Worm (Caenorhabditis elegans): ENCODE data around the gene C17G1.14.

Gene C17G1.14

DNA sequence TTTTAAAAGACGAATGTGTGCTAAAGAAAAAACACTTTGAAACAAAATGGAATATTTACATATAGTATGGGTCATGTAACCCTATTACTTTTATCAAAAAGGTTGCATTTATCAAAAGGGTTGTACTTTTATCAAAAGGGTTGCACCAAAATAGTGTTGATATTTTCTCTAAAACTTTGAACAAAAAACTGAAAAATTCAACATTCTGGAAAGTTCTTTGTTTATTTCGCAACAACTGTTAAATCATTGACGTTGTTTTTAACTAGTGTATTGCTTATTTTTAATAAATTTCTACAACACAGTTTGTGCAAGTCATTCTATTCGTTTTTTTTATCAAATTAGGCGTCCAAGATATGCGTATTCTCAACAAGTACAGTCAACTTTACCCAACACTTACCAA lies at the start of gene C17G1.14, which contains the start of gene C17G1.5:
Gene C17G1.14 (plus strand): TSS at position 277 of the 400 bp plus-strand sequence.
Gene C17G1.5 (plus strand): TSS at position 266 of the 400 bp plus-strand sequence.
- TF ChIP-seq unc-39 (tag; optimal IDR thresholded peaks at IDR 0.05) (no peak), zip-8 (tag; optimal IDR thresholded peaks at IDR 0.05) (no peak), hlh-1 (tag; optimal IDR thresholded peaks at IDR 0.05) (no peak), nhr-76 (tag; optimal IDR thresholded peaks at IDR 0.05) (no peak), lsy-2 (tag; optimal IDR thresholded peaks at IDR 0.05) (no peak), ham-2 (GFP tag; optimal IDR thresholded peaks at IDR 0.05) (no peak), nhr-28 (tag; optimal IDR thresholded peaks at IDR 0.05) (no peak), ztf-11 (tag; optimal IDR thresholded peaks at IDR 0.05) (no peak), drap-1 (GFP tag; optimal IDR thresholded peaks at IDR 0.05) (no peak), mls-2 (tag; optimal IDR thresholded peaks at IDR 0.05) (no peak), sptf-1 (tag; optimal IDR thresholded peaks at IDR 0.05) (no peak), nhr-237 (tag; optimal IDR thresholded peaks at IDR 0.05) (no peak)

- TF ChIP-seq sptf-1 (tag; optimal IDR thresholded peaks at IDR 0.05) (no peak), sem-2 (GFP tag; optimal IDR thresholded peaks at IDR 0.05) (no peak), blmp-1 (tag; optimal IDR thresholded peaks at IDR 0.05) (no peak), ztf-11 (tag; optimal IDR thresholded peaks at IDR 0.05) (no peak), flh-1 (GFP tag; optimal IDR thresholded peaks at IDR 0.05) (no peak), nhr-28 (tag; optimal IDR thresholded peaks at IDR 0.05) (no peak)
Measured at ce11 chrX:9892323-9892722, 46.3 kb upstream of the C17G1.14 start, which contains the start of gene F21G4.1. Gene F21G4.1 (minus strand): TSS chrX:9892328.

DNA sequence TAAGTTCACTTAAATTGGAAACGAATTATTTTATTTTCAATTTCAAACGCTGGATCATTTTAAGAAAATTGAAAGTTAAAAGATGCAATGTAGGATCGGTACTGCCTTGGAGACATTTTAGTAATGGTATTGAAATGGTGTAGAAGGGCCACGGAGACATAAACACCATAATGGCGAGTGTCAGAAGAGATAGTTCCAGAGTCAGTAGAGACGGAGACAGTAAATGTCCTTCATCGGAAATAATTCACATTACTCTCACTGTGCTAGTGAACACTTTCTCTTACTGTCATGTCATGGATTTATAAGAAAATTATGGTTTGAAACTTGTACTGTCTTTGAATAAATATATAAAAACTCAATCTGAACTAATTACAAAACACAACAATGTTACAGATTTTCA lies 45.5 kb upstream of the C17G1.14 start:
- TF ChIP-seq blmp-1 (tag; optimal IDR thresholded peaks at IDR 0.05) (peak; percentile 76), ceh-39 (tag; optimal IDR thresholded peaks at IDR 0.05) (no peak)

- TF ChIP-seq ztf-11 (tag; optimal IDR thresholded peaks at IDR 0.05) = no peak
- TF ChIP-seq unc-62 (GFP tag; optimal IDR thresholded peaks at IDR 0.05) = no peak
- no peak for TF ChIP-seq lsy-2 (tag; optimal IDR thresholded peaks at IDR 0.05)
- no peak for TF ChIP-seq nhr-237 (tag; optimal IDR thresholded peaks at IDR 0.05)
- no peak for TF ChIP-seq mab-5 (tag; optimal IDR thresholded peaks at IDR 0.05)
- TF ChIP-seq zip-8 (tag; optimal IDR thresholded peaks at IDR 0.05) = no peak
- no peak for TF ChIP-seq tbx-8 (GFP tag; optimal IDR thresholded peaks at IDR 0.05)
- TF ChIP-seq nhr-12 (tag; optimal IDR thresholded peaks at IDR 0.05) = no peak
- TF ChIP-seq nhr-2 (tag; optimal IDR thresholded peaks at IDR 0.05) = no peak
Measured at ce11 chrX:9894844-9895243, 43.8 kb upstream of the C17G1.14 start, which contains the start of gene F21G4.3. Gene F21G4.3 (plus strand): TSS chrX:9895144.

DNA sequence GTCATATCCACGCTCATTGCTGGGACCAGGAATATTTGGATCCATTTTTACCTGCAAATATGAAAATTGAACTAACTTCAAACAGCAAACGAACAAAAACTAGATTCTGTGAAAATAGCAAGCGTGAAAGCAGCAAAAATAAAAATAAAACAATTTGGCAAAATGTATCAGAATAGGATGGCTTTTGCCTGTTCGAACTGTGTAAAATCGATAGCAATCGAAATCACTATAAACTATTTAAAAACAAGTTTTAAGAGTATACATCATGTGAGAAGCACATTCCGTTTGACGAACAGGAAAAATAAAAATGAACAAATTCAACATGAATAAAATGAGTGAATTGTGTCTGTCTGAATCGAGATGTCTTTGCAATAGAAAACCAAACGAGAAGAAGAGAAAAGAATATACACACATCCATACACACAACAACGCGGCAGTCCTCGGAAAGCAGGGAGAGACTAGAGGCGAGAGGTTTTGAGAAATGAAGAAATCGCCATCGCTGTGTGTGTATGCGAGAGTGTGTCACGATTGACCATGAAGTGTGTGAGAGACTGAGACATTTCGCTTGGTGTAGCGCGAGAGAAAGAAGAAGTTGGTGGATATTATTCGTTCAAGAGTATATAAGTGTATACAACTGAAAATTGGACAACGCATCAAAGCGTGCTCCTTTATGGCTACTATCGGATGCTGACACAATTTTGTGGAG lies 39.0 kb upstream of the C17G1.14 start, which contains the start of gene phf-34:
Gene phf-34 (minus strand): TSS at position 51 of the 706 bp plus-strand sequence.
- TF ChIP-seq mls-2 (tag; optimal IDR thresholded peaks at IDR 0.05) (peak; percentile 22), unc-120 (tag; optimal IDR thresholded peaks at IDR 0.05; ENCODE audit: poor library complexity, severe bottlenecking) (peak; percentile 38), hlh-1 (tag; optimal IDR thresholded peaks at IDR 0.05) (peak; percentile 35), ham-2 (GFP tag; optimal IDR thresholded peaks at IDR 0.05) (peak; percentile 21), sptf-1 (tag; optimal IDR thresholded peaks at IDR 0.05) (peak; percentile 28), ceh-43 (GFP tag; optimal IDR thresholded peaks at IDR 0.05) (no peak), ceh-39 (tag; optimal IDR thresholded peaks at IDR 0.05) (no peak), mep-1 (tag; optimal IDR thresholded peaks at IDR 0.05) (peak; percentile 22), ces-1 (GFP tag; optimal IDR thresholded peaks at IDR 0.05) (peak; percentile 66), unc-62 (GFP tag; optimal IDR thresholded peaks at IDR 0.05) (peak; percentile 37), nhr-76 (tag; optimal IDR thresholded peaks at IDR 0.05) (no peak), lin-13 (tag; optimal IDR thresholded peaks at IDR 0.05) (no peak)

ce11 chrX:9905840-9906239 lies 32.8 kb upstream of the C17G1.14 start, which contains the start of gene F21G4.5:
Gene F21G4.5 (plus strand): TSS chrX:9906140.
- TF ChIP-seq M03D4.4 (tag; optimal IDR thresholded peaks at IDR 0.05) = no peak
- TF ChIP-seq bed-3 (GFP tag; optimal IDR thresholded peaks at IDR 0.05) = no peak
- TF ChIP-seq snpc-4 (tag; optimal IDR thresholded peaks at IDR 0.05) = no peak
- no peak for TF ChIP-seq ceh-83 (GFP tag; optimal IDR thresholded peaks at IDR 0.05)
- no peak for TF ChIP-seq flh-1 (GFP tag; optimal IDR thresholded peaks at IDR 0.05)
- no peak for TF ChIP-seq hlh-1 (tag; optimal IDR thresholded peaks at IDR 0.05)
- no peak for TF ChIP-seq elt-3 (tag; optimal IDR thresholded peaks at IDR 0.05)
- TF ChIP-seq ztf-11 (tag; optimal IDR thresholded peaks at IDR 0.05) = no peak
- TF ChIP-seq lsy-2 (tag; optimal IDR thresholded peaks at IDR 0.05) = no peak
- TF ChIP-seq blmp-1 (tag; optimal IDR thresholded peaks at IDR 0.05) = no peak
- TF ChIP-seq pha-4 (tag; optimal IDR thresholded peaks at IDR 0.05) = no peak
- no peak for TF ChIP-seq nhr-237 (tag; optimal IDR thresholded peaks at IDR 0.05)
- TF ChIP-seq unc-120 (tag; optimal IDR thresholded peaks at IDR 0.05; ENCODE audit: poor library complexity, severe bottlenecking) = no peak
